Fruit fly (Drosophila melanogaster) whole organism, adult: ENCODE measurements around the gene CG18581.

Source experiments
- CG7101 ChIP-seq: fragments of 200-800 bp; sonication (Bioruptor generic); optimal IDR thresholded peaks from 2 replicates; lab custom pipeline; 2018; ENCODE audit warnings: missing biosample characterization, mild to moderate bottlenecking, missing genetic modification characterization, moderate library complexity
- Clk ChIP-seq: fragments of 200-800 bp; sonication (Bioruptor generic); optimal IDR thresholded peaks from 2 replicates; lab custom pipeline; 2017; ENCODE audit warnings: missing biosample characterization, missing genetic modification characterization
- cnc ChIP-seq, 2 experiments: fragments of >200 bp; optimal IDR thresholded peaks; 2 replicates each; lab custom pipeline; 2017
- ovo ChIP-seq: fragments of 200-800 bp; sonication (Bioruptor generic); optimal IDR thresholded peaks from 2 replicates; lab custom pipeline; 2016; ENCODE audit warnings: missing biosample characterization, missing genetic modification characterization

DNA sequence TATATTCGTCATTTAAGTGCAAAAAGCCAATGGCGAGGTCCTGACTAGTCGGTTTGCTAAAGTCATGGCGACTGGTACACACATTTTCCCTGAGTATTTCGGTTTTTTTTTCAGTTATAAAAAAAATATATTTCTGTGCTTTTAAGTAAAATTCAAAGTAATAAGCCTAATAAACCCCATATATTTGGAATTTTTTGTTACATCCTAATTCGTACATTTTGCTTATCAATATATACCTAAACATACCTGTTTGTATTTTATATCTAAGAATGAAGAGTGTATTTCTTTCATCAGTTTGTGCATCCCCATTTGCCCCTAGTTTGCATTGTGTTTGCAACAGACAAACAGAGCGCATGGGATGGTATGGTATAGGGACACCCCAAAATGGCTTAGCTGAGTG, 14.4 kb downstream of the CG18581 start:
- TF ChIP-seq ovo (GFP tag; lab: Kevin White, UChicago) (no peak), CG7101 (tag; lab: Kevin White, UChicago) (no peak), cnc (optimal IDR thresholded peaks at IDR 0.05; lab: Kevin White, UChicago) (no peak), Clk (GFP tag; lab: Kevin White, UChicago) (no peak)
